Worm (Caenorhabditis elegans) whole organism, L3 larva: Measurements from ENCODE around the gene comt-1.

Experiments used
- ZK546.5 ChIP-seq: sonication (generic microtip); optimal IDR thresholded peaks from 2 replicates; lab custom pipeline; 2017; ENCODE audit warnings: missing biosample characterization, missing genetic modification characterization
- egl-27 ChIP-seq: sonication (generic microtip); optimal IDR thresholded peaks from 4 replicates; lab custom pipeline; 2017; ENCODE audit warnings: missing biosample characterization, missing genetic modification reagents, missing genetic modification characterization
- lin-39 ChIP-seq: fragments of 150-350 bp; optimal IDR thresholded peaks from 2 replicates; lab custom pipeline; 2018; ENCODE audit warnings: missing biosample characterization, missing genetic modification reagents, missing genetic modification characterization
- nhr-12 ChIP-seq: fragments of 150-350 bp; optimal IDR thresholded peaks from 2 replicates; lab custom pipeline; 2014; ENCODE audit warnings: missing biosample characterization, missing genetic modification characterization
- nhr-23 ChIP-seq: fragments of 150-350 bp; optimal IDR thresholded peaks from 2 replicates; lab custom pipeline; 2014; ENCODE audit warnings: missing biosample characterization, missing genetic modification reagents, missing genetic modification characterization
- zag-1 ChIP-seq: fragments of 150-350 bp; optimal IDR thresholded peaks from 2 replicates; lab custom pipeline; 2014; ENCODE audit warnings: missing biosample characterization, missing genetic modification characterization

ce11 chrX:2895646-2896045, 33.4 kb upstream of the comt-1 start:
- TF ChIP-seq lin-39: no peak
- TF ChIP-seq egl-27 (tag; lab: Kevin White, UChicago): no peak
- no peak for TF ChIP-seq ZK546.5 (tag; lab: Kevin White, UChicago)
- no peak for TF ChIP-seq nhr-12 (tag; lab: Kevin White, UChicago)
- no peak for TF ChIP-seq zag-1 (tag; lab: Kevin White, UChicago)
- TF ChIP-seq nhr-23: no peak
